Fruit fly (Drosophila melanogaster): ENCODE measurements around the gene CG33253.
A peak's percentile ranks its signal among the peaks of the same experiment; 100 is the strongest.

CG33253 gene

dm6 chrX:19179696-19180255, 3.4 kb upstream of the CG33253 start, which contains the start of the genes CG7556 and CG7453 (continued):
- TF ChIP-seq ash1 (GFP tag; optimal IDR thresholded peaks at IDR 0.05) (no peak), Dip2 (GFP tag; IDR thresholded peaks at IDR 0.05) (no peak), Stat92E (GFP tag; optimal IDR thresholded peaks at IDR 0.05) (no peak), H2.0 (GFP tag; IDR thresholded peaks at IDR 0.05) (peak; percentile 57), CG10959 (GFP tag; IDR thresholded peaks at IDR 0.05) (no peak), pum (GFP tag; optimal IDR thresholded peaks at IDR 0.05) (peak; percentile 72), zfh1 (GFP tag; IDR thresholded peaks at IDR 0.05) (0 out of 3 replicates have a peak, but pooled peaks have one; percentile 28), CG4424 (GFP tag; optimal IDR thresholded peaks at IDR 0.05) (peak; percentile 79), CG17802 (tag; optimal IDR thresholded peaks at IDR 0.05) (peak; percentile 26), zfh2 (GFP tag; optimal IDR thresholded peaks at IDR 0.05) (peak; percentile 83), CG7839 (tag; optimal IDR thresholded peaks at IDR 0.05) (peak; percentile 76), ro (GFP tag; IDR thresholded peaks at IDR 0.05) (no peak), CG10979 (tag; optimal IDR thresholded peaks at IDR 0.05) (peak; percentile 66), h (optimal IDR thresholded peaks at IDR 0.05) (no peak), fu2 (GFP tag; optimal IDR thresholded peaks at IDR 0.05) (peak; percentile 79), Dek (tag; optimal IDR thresholded peaks at IDR 0.05) (peak; percentile 64), HLH3B (GFP tag; IDR thresholded peaks at IDR 0.05) (peak; percentile 61; the same call in 1 of the 2 replicates), CG34224 (GFP tag; IDR thresholded peaks at IDR 0.05; ENCODE audit: partially characterized antibody) (no peak), usp (GFP tag; optimal IDR thresholded peaks at IDR 0.05) (no peak), Fer3 (tag; optimal IDR thresholded peaks at IDR 0.05) (peak; percentile 54), CG31388 (GFP tag; optimal IDR thresholded peaks at IDR 0.05) (peak; percentile 9), ab (GFP tag; optimal IDR thresholded peaks at IDR 0.05) (peak; percentile 55), CG30431 (GFP tag; optimal IDR thresholded peaks at IDR 0.05) (peak; percentile 45), Med (GFP tag) (peak; percentile 90), chif (GFP tag; optimal IDR thresholded peaks at IDR 0.05) (peak; percentile 72 to 79), tna (GFP tag; IDR thresholded peaks at IDR 0.05; ENCODE audit: partially characterized antibody) (no peak), CG11723 (GFP tag; optimal IDR thresholded peaks at IDR 0.05) (peak; percentile 44), yki (optimal IDR thresholded peaks at IDR 0.05) (no peak), lbe (GFP tag; optimal IDR thresholded peaks at IDR 0.05) (peak; percentile 31), trem (tag; optimal IDR thresholded peaks at IDR 0.05) (peak; percentile 65), CG10543 (GFP tag; optimal IDR thresholded peaks at IDR 0.05) (peak; percentile 81), chm (GFP tag; IDR thresholded peaks at IDR 0.05) (no peak), ERR (GFP tag; optimal IDR thresholded peaks at IDR 0.05) (no peak), CG10565 (GFP tag; optimal IDR thresholded peaks at IDR 0.05) (no peak), D19A (tag; optimal IDR thresholded peaks at IDR 0.05) (peak; percentile 63), hth (optimal IDR thresholded peaks at IDR 0.05) (no peak), HmgD (GFP tag; optimal IDR thresholded peaks at IDR 0.05) (peak; percentile 28), corto (GFP tag; optimal IDR thresholded peaks at IDR 0.05) (no peak), Optix (GFP tag; IDR thresholded peaks at IDR 0.05) (no peak), odd (GFP tag; optimal IDR thresholded peaks at IDR 0.05) (peak; percentile 58), ci (GFP tag; IDR thresholded peaks at IDR 0.05) (no peak; the same call in 2 of the 3 replicates), CG11093 (GFP tag; IDR thresholded peaks at IDR 0.05) (no peak), CG8290 (GFP tag; optimal IDR thresholded peaks at IDR 0.05) (peak; percentile 52), CG8290 (tag; optimal IDR thresholded peaks at IDR 0.05) (peak in 1 of 2 experiments; percentile 27), CG14860 (GFP tag; IDR thresholded peaks at IDR 0.05; ENCODE audit: partially characterized antibody) (no peak), BEAF-32 (GFP tag; optimal IDR thresholded peaks at IDR 0.05) (peak; percentile 56), Usf (GFP tag; optimal IDR thresholded peaks at IDR 0.05) (peak; percentile 30), CG15269 (tag; optimal IDR thresholded peaks at IDR 0.05) (peak; percentile 77), Sin3A (optimal IDR thresholded peaks at IDR 0.05) (peak; percentile 65), Nf-YA (GFP tag; IDR thresholded peaks at IDR 0.05) (no peak), CG16779 (GFP tag; IDR thresholded peaks at IDR 0.05) (no peak), CG18011 (GFP tag; optimal IDR thresholded peaks at IDR 0.05) (peak; percentile 51)

Measured in whole organism, embryonic.